Fruit fly (Drosophila melanogaster) whole organism, prepupa: Measurements from ENCODE around the gene Spn28F.

Source experiments
- Blimp-1 ChIP-seq: fragments of 200-800 bp; sonication (Bioruptor generic); optimal IDR thresholded peaks from 3 replicates; lab custom pipeline; 2017; ENCODE audit warnings: missing biosample characterization, missing genetic modification characterization, mild to moderate bottlenecking, moderate library complexity, missing genetic modification reagents
- CG10631 ChIP-seq: fragments of 200-800 bp; sonication (Bioruptor generic); optimal IDR thresholded peaks from 2 replicates; lab custom pipeline; 2016; ENCODE audit warnings: missing biosample characterization, missing genetic modification characterization
- CG11902 ChIP-seq: fragments of 200-800 bp; sonication (Bioruptor generic); optimal IDR thresholded peaks from 3 replicates; lab custom pipeline; 2016; ENCODE audit warnings: missing biosample characterization, missing genetic modification characterization
- CG15336 ChIP-seq: fragments of 200-800 bp; sonication (Bioruptor generic); IDR thresholded peaks from 2 replicates; pipeline ENCODE4 v1.3.6; 2022; ENCODE audit warnings: missing biosample characterization, missing genetic modification characterization
- CG16779 ChIP-seq: fragments of 200-800 bp; sonication (Bioruptor generic); optimal IDR thresholded peaks from 3 replicates; lab custom pipeline; 2017; ENCODE audit warnings: missing biosample characterization, mild to moderate bottlenecking, missing genetic modification characterization
- CG31627 ChIP-seq: fragments of 200-800 bp; sonication (Bioruptor generic); optimal IDR thresholded peaks from 3 replicates; lab custom pipeline; 2016; ENCODE audit warnings: missing biosample characterization, missing genetic modification characterization
- CG34406 ChIP-seq: fragments of 200-800 bp; sonication (Bioruptor generic); optimal IDR thresholded peaks from 3 replicates; lab custom pipeline; 2016; ENCODE audit warnings: missing biosample characterization, missing genetic modification characterization
- CG6276 ChIP-seq: fragments of 200-800 bp; sonication (Bioruptor generic); optimal IDR thresholded peaks from 2 replicates; lab custom pipeline; 2017; ENCODE audit warnings: missing biosample characterization, mild to moderate bottlenecking, missing genetic modification characterization
- CG6808 ChIP-seq: fragments of 200-800 bp; sonication (Bioruptor generic); optimal IDR thresholded peaks from 3 replicates; lab custom pipeline; 2017; ENCODE audit warnings: missing biosample characterization, missing genetic modification characterization, mild to moderate bottlenecking, moderate library complexity, missing genetic modification reagents
- CG6854 ChIP-seq: fragments of 200-800 bp; sonication (Bioruptor generic); optimal IDR thresholded peaks from 2 replicates; lab custom pipeline; 2017; ENCODE audit warnings: missing biosample characterization, mild to moderate bottlenecking, missing genetic modification characterization
- CG8119 ChIP-seq: fragments of 200-800 bp; sonication (Bioruptor generic); IDR thresholded peaks from 3 replicates; pipeline ENCODE4 v1.3.6; 2022; ENCODE audit warnings: missing biosample characterization, missing genetic modification characterization
- CG8632 ChIP-seq: fragments of 200-800 bp; sonication (Bioruptor generic); optimal IDR thresholded peaks from 3 replicates; lab custom pipeline; 2016; ENCODE audit warnings: missing biosample characterization, missing genetic modification characterization
- Eip75B ChIP-seq: fragments of 200-800 bp; sonication (Bioruptor generic); optimal IDR thresholded peaks from 3 replicates; lab custom pipeline; 2016; ENCODE audit warnings: missing biosample characterization, missing genetic modification characterization
- Ets21C ChIP-seq: fragments of 200-800 bp; sonication (Bioruptor generic); optimal IDR thresholded peaks from 3 replicates; lab custom pipeline; 2016; ENCODE audit warnings: missing biosample characterization, missing genetic modification characterization
- Gug ChIP-seq: fragments of 200-800 bp; sonication (Bioruptor generic); IDR thresholded peaks from 2 replicates; pipeline ENCODE4 v1.3.6; 2022; ENCODE audit warnings: missing biosample characterization, missing genetic modification characterization
- Hr39 ChIP-seq: fragments of 200-800 bp; sonication (Bioruptor generic); optimal IDR thresholded peaks from 2 replicates; lab custom pipeline; 2016; ENCODE audit warnings: missing biosample characterization, missing genetic modification characterization
- Met ChIP-seq: fragments of 200-800 bp; sonication (Bioruptor generic); optimal IDR thresholded peaks from 3 replicates; lab custom pipeline; 2016; ENCODE audit warnings: missing biosample characterization, missing genetic modification characterization
- achi ChIP-seq: fragments of 200-800 bp; sonication (Bioruptor generic); optimal IDR thresholded peaks from 3 replicates; lab custom pipeline; 2016; ENCODE audit warnings: missing biosample characterization, missing genetic modification characterization
- cyc ChIP-seq: fragments of 200-800 bp; sonication (Bioruptor generic); optimal IDR thresholded peaks from 3 replicates; lab custom pipeline; 2016; ENCODE audit warnings: missing biosample characterization, missing genetic modification characterization
- eg ChIP-seq: fragments of 200-800 bp; sonication (Bioruptor generic); IDR thresholded peaks from 3 replicates; pipeline ENCODE4 v1.3.6; 2022; ENCODE audit warnings: missing biosample characterization, missing genetic modification characterization
- esn ChIP-seq: fragments of 200-800 bp; sonication (Bioruptor generic); optimal IDR thresholded peaks from 2 replicates; lab custom pipeline; 2016; ENCODE audit warnings: missing biosample characterization, mild to moderate bottlenecking, missing genetic modification characterization, moderate library complexity
- fd59A ChIP-seq: fragments of 200-800 bp; sonication (Bioruptor generic); optimal IDR thresholded peaks from 2 replicates; lab custom pipeline; 2017; ENCODE audit warnings: missing biosample characterization, mild to moderate bottlenecking, missing genetic modification characterization, missing genetic modification reagents
- fd85E ChIP-seq: fragments of 200-800 bp; sonication (Bioruptor generic); optimal IDR thresholded peaks from 3 replicates; lab custom pipeline; 2016; ENCODE audit warnings: missing biosample characterization, missing genetic modification characterization
- fkh ChIP-seq: fragments of 200-800 bp; sonication (Bioruptor generic); optimal IDR thresholded peaks from 3 replicates; lab custom pipeline; 2017; ENCODE audit warnings: missing biosample characterization, mild to moderate bottlenecking, missing genetic modification characterization, moderate library complexity
- lz ChIP-seq: fragments of 200-800 bp; sonication (Bioruptor generic); optimal IDR thresholded peaks from 3 replicates; lab custom pipeline; 2016; ENCODE audit warnings: missing biosample characterization, missing genetic modification characterization
- pdm3 ChIP-seq: fragments of 200-800 bp; sonication (Bioruptor generic); optimal IDR thresholded peaks from 3 replicates; lab custom pipeline; 2016; ENCODE audit warnings: missing biosample characterization, missing genetic modification characterization
- spab ChIP-seq: fragments of 200-800 bp; sonication (Bioruptor generic); optimal IDR thresholded peaks from 2 replicates; lab custom pipeline; 2017; ENCODE audit warnings: missing biosample characterization, mild to moderate bottlenecking, missing genetic modification characterization, missing genetic modification reagents
- ss ChIP-seq, 2 experiments: fragments of 200-800 bp; sonication (Bioruptor generic); optimal IDR thresholded peaks; 2 replicates in 1 of 2; 3 replicates in 1 of 2; lab custom pipeline; 2017 to 2018; ENCODE audit warnings: mild to moderate bottlenecking in 2 of 2, missing biosample characterization in 2 of 2, missing genetic modification characterization in 2 of 2, moderate library complexity in 1 of 2
- svp ChIP-seq: fragments of 200-800 bp; sonication (Bioruptor generic); peaks from one replicate; lab custom pipeline; 2016; ENCODE audit warnings: missing biosample characterization, missing genetic modification characterization
- vri ChIP-seq: fragments of 200-800 bp; sonication (Bioruptor generic); optimal IDR thresholded peaks from 3 replicates; lab custom pipeline; 2016; ENCODE audit warnings: missing biosample characterization, mild to moderate bottlenecking, missing genetic modification characterization

The Spn28F gene

DNA sequence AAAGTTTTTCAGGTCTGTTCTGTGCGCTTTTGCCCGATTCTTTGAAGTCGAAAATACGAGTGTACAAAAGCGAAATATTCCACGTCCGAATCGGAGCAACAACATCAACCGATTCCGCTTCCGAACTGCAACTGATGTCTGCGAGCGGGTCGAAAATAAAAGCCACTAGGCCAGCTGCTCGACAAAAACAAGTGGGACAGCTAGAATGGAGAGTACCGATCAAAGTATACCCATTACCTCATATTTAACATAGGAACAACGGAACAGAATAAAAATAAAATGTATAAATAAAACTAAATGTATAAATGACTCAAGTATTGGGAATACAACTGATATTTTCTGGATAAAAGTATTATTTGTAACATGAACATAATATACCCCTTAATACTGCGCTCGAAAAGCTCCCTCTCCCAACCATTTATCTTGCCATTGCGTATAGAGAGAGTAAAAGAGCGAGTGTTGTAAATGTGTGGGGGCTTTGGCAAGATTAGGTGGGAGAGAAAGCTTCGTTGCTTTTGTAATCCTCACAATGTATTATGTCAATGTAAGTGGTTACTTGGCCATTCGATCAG, 36.5 kb downstream of the Spn28F start, which contains the start of gene SLC5A11 (continued):
- TF ChIP-seq fd85E (GFP tag; lab: Kevin White, UChicago) (peak; percentile 96), Blimp-1 (peak; percentile 87), achi (GFP tag; lab: Kevin White, UChicago) (peak; percentile 97), vri (GFP tag; lab: Kevin White, UChicago) (peak; percentile 97), CG8119 (GFP tag; lab: Robert Waterston, UW) (peak; percentile 99), Ets21C (GFP tag; lab: Kevin White, UChicago) (no peak), Gug (peak; percentile 96), CG34406 (GFP tag; lab: Kevin White, UChicago) (peak; percentile 97), CG8632 (GFP tag; lab: Kevin White, UChicago) (peak; percentile 92)

- no peak for TF ChIP-seq spab (GFP tag; lab: Kevin White, UChicago)
- no peak for TF ChIP-seq Met (GFP tag; lab: Kevin White, UChicago)
- TF ChIP-seq CG6808, result peak; percentile 19
- peak; percentile 66 for TF ChIP-seq svp (GFP tag; lab: Kevin White, UChicago)
- TF ChIP-seq ss (GFP tag; optimal IDR thresholded peaks at IDR 0.05; lab: Kevin White, UChicago), result peak in 1 of 2 experiments; percentile 35
- TF ChIP-seq CG6276, result peak; percentile 26
- TF ChIP-seq, all 60 proteins: peak for 4
Observed at dm6 chr2L:8204366-8204765, 37.2 kb downstream of the Spn28F start.

DNA sequence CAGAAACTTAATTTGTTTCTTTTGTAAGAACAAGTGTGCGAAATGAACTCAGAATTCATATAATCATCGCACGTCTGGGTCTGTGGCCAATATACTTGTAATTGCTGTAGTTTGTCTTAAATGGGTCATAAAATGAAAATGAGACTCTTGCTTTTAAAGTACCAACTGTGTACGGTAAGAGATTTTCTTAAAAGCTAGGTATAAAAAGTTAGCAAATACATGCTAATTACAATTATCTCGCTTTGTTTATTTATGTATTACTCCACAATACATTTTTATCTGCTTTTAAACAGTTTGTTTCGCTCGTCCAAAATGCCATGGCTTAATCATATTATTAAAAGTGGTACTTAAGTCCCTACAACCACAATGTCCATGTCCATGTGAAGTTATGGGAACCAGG, 37.9 kb downstream of the Spn28F start:
- TF ChIP-seq fkh (GFP tag; lab: Kevin White, UChicago) (peak; percentile 3), CG10631 (GFP tag; lab: Kevin White, UChicago) (no peak)
- TF ChIP-seq, all 60 proteins: peak for 1

DNA sequence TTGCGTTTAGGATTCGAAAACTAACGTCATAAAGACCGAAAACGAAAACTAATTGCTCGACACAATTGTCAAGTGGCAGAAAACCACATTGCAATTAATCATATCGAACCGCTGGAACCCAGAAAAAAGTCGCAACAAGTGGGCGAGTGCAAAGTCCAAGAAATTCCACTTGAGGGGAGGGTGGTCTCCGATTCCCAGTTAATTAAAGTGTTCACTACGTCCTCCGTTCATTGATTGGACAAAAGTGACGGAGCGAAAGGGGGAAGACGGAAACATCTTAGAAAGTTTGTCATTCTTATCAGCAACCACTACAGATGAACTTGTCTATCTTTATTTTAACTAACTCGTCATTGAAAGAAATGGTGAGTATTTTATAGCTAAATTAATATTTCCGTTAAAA, 39.0 kb downstream of the Spn28F start:
- TF ChIP-seq Eip75B (GFP tag; lab: Kevin White, UChicago), result no peak
- no peak for TF ChIP-seq CG11902 (GFP tag; lab: Kevin White, UChicago)
- TF ChIP-seq CG31627, result no peak
- no peak for TF ChIP-seq fd59A
- TF ChIP-seq CG16779 (tag; lab: Kevin White, UChicago), result no peak
- no peak for TF ChIP-seq Gug
- no peak for TF ChIP-seq Ets21C (GFP tag; lab: Kevin White, UChicago)
- no peak for TF ChIP-seq cyc (GFP tag; lab: Kevin White, UChicago)
- no peak for TF ChIP-seq CG15336 (GFP tag; lab: Robert Waterston, UW)
- no peak for TF ChIP-seq Hr39

- TF ChIP-seq lz, result no peak
- no peak for TF ChIP-seq CG15336 (GFP tag; lab: Robert Waterston, UW)
- no peak for TF ChIP-seq Met (GFP tag; lab: Kevin White, UChicago)
- TF ChIP-seq vri (GFP tag; lab: Kevin White, UChicago), result no peak
- TF ChIP-seq esn (GFP tag; lab: Kevin White, UChicago), result peak; percentile 35
- TF ChIP-seq eg (GFP tag; lab: Robert Waterston, UW), result no peak
- TF ChIP-seq pdm3 (GFP tag; lab: Kevin White, UChicago), result no peak
- peak; percentile 0 for TF ChIP-seq CG31627
- TF ChIP-seq cyc (GFP tag; lab: Kevin White, UChicago), result no peak
- TF ChIP-seq CG6854 (GFP tag; lab: Kevin White, UChicago), result no peak
- TF ChIP-seq Gug, result no peak
Observed at dm6 chr2L:8198757-8199156, 42.8 kb downstream of the Spn28F start, which contains the start of gene PGAP5. PGAP5 (plus strand) TSS chr2L:8198882.
